Worm (Caenorhabditis elegans): ENCODE results near the gene Y39G8C.2.

The Y39G8C.2 gene

ce11 chrII:14126841-14127240 lies 29.4 kb upstream of the Y39G8C.2 start, which contains the start of gene K09E4.3:
K09E4.3 (minus strand) TSS chrII:14126941.
- no peak for TF ChIP-seq lin-14 (GFP tag; optimal IDR thresholded peaks at IDR 0.05)
- TF ChIP-seq snpc-4 (tag; optimal IDR thresholded peaks at IDR 0.05) = no peak
- no peak for TF ChIP-seq alr-1 (tag; optimal IDR thresholded peaks at IDR 0.05; ENCODE audit: borderline replicate concordance)
- TF ChIP-seq C16A3.4 (tag; optimal IDR thresholded peaks at IDR 0.05) = no peak
- no peak for TF ChIP-seq ces-1 (GFP tag; optimal IDR thresholded peaks at IDR 0.05)
- TF ChIP-seq ets-5 (GFP tag; IDR thresholded peaks at IDR 0.05) = no peak
- TF ChIP-seq fos-1 (tag; optimal IDR thresholded peaks at IDR 0.05) = no peak
- TF ChIP-seq nhr-20 (tag; optimal IDR thresholded peaks at IDR 0.05) = no peak
- no peak for TF ChIP-seq nhr-85 (tag)
- no peak for TF ChIP-seq blmp-1 (tag; optimal IDR thresholded peaks at IDR 0.05)
- no peak for TF ChIP-seq nhr-28 (tag; optimal IDR thresholded peaks at IDR 0.05)
- no peak for TF ChIP-seq unc-130 (tag; optimal IDR thresholded peaks at IDR 0.05)
- TF ChIP-seq xbp-1 (tag; optimal IDR thresholded peaks at IDR 0.05) = no peak
- no peak for TF ChIP-seq lin-35 (GFP tag; optimal IDR thresholded peaks at IDR 0.05)
- no peak for TF ChIP-seq sox-4 (tag; optimal IDR thresholded peaks at IDR 0.05)
- TF ChIP-seq unc-98 (GFP tag; IDR thresholded peaks at IDR 0.05) = no peak
- no peak for TF ChIP-seq lin-15B (tag; optimal IDR thresholded peaks at IDR 0.05)

- TF ChIP-seq lin-15B (tag; optimal IDR thresholded peaks at IDR 0.05) (no peak), blmp-1 (tag; optimal IDR thresholded peaks at IDR 0.05) (no peak), efl-1 (optimal IDR thresholded peaks at IDR 0.05) (no peak), efl-1 (GFP tag; optimal IDR thresholded peaks at IDR 0.05 in 1 of 2) (peak in 1 of 2 experiments; percentile 5), pqm-1 (tag; optimal IDR thresholded peaks at IDR 0.05) (no peak)
Observed at ce11 chrII:14122065-14122464, 24.6 kb upstream of the Y39G8C.2 start, which contains the start of gene K09E4.4. K09E4.4 (minus strand) TSS chrII:14122165.

ce11 chrII:14118391-14118790 lies 21.0 kb upstream of the Y39G8C.2 start:
- TF ChIP-seq isw-1 (GFP tag; IDR thresholded peaks at IDR 0.05) (no peak), snpc-4 (tag; optimal IDR thresholded peaks at IDR 0.05) (peak; percentile 70), rnt-1 (tag; optimal IDR thresholded peaks at IDR 0.05) (no peak)

- TF ChIP-seq lin-39 (tag; optimal IDR thresholded peaks at IDR 0.05) (no peak), blmp-1 (tag; optimal IDR thresholded peaks at IDR 0.05) (peak; percentile 65), pag-3 (tag; optimal IDR thresholded peaks at IDR 0.05; ENCODE audit: borderline replicate concordance, insufficient read depth) (no peak), nhr-28 (tag; optimal IDR thresholded peaks at IDR 0.05) (no peak), nhr-85 (tag) (no peak)
Observed at ce11 chrII:14112842-14113241, 15.4 kb upstream of the Y39G8C.2 start.

ce11 chrII:14109184-14109664 lies 11.8 kb upstream of the Y39G8C.2 start, which contains the start of gene cpg-7:
cpg-7 (minus strand) TSS chrII:14109234.
- TF ChIP-seq alr-1 (tag; optimal IDR thresholded peaks at IDR 0.05; ENCODE audit: borderline replicate concordance) (no peak), zag-1 (tag; optimal IDR thresholded peaks at IDR 0.05) (no peak), lin-35 (GFP tag; optimal IDR thresholded peaks at IDR 0.05) (no peak), hlh-4 (tag; optimal IDR thresholded peaks at IDR 0.05) (no peak), snu-23 (GFP tag; optimal IDR thresholded peaks at IDR 0.05) (no peak), unc-130 (tag; optimal IDR thresholded peaks at IDR 0.05) (no peak), ama-1 (optimal IDR thresholded peaks at IDR 0.05) (no peak), nhr-12 (tag; optimal IDR thresholded peaks at IDR 0.05) (no peak), nhr-90 (tag; optimal IDR thresholded peaks at IDR 0.05; ENCODE audit: poor library complexity) (no peak), unc-30 (tag; optimal IDR thresholded peaks at IDR 0.05) (no peak), fkh-8 (tag; optimal IDR thresholded peaks at IDR 0.05) (no peak), ceh-88 (GFP tag; IDR thresholded peaks at IDR 0.05) (no peak), efl-3 (GFP tag; optimal IDR thresholded peaks at IDR 0.05) (no peak), pax-3 (tag; optimal IDR thresholded peaks at IDR 0.05) (no peak), mef-2 (tag; optimal IDR thresholded peaks at IDR 0.05) (no peak), ceh-82 (tag; optimal IDR thresholded peaks at IDR 0.05) (no peak), vab-15 (tag; optimal IDR thresholded peaks at IDR 0.05) (no peak)
